Worm (Caenorhabditis elegans): ENCODE measurements around the gene fat-6.

The fat-6 gene

ce11 chrIV:11923074-11923473, 7.6 kb upstream of the fat-6 start, which contains the start of gene srlf-31:
srlf-31 (minus strand) TSS chrIV:11923174.
- TF ChIP-seq tab-1 (GFP tag; IDR thresholded peaks at IDR 0.05) (no peak), cog-1 (tag; optimal IDR thresholded peaks at IDR 0.05) (no peak), flt-1 (GFP tag; IDR thresholded peaks at IDR 0.05) (no peak), klf-2 (GFP tag; conservative IDR thresholded peaks at IDR 0.05) (no peak), ztf-23 (GFP tag; IDR thresholded peaks at IDR 0.05) (no peak), T22C8.4 (GFP tag; IDR thresholded peaks at IDR 0.05) (no peak), ref-1 (GFP tag; conservative IDR thresholded peaks at IDR 0.05) (no peak), med-1 (GFP tag; optimal IDR thresholded peaks at IDR 0.05; ENCODE audit: insufficient read depth) (no peak), ztf-29 (GFP tag; IDR thresholded peaks at IDR 0.05) (no peak)

ce11 chrIV:11922011-11922410, 6.5 kb upstream of the fat-6 start, which contains the start of gene ZK822.1:
ZK822.1 (minus strand) TSS chrIV:11922131.
- no peak for TF ChIP-seq T22C8.4 (GFP tag; IDR thresholded peaks at IDR 0.05)
- TF ChIP-seq cog-1 (tag; optimal IDR thresholded peaks at IDR 0.05): no peak
- TF ChIP-seq flt-1 (GFP tag; IDR thresholded peaks at IDR 0.05): no peak
- TF ChIP-seq med-1 (GFP tag; optimal IDR thresholded peaks at IDR 0.05; ENCODE audit: insufficient read depth): no peak
- no peak for TF ChIP-seq ref-1 (GFP tag; conservative IDR thresholded peaks at IDR 0.05)
- TF ChIP-seq ztf-23 (GFP tag; IDR thresholded peaks at IDR 0.05): no peak
- TF ChIP-seq klf-2 (GFP tag; conservative IDR thresholded peaks at IDR 0.05): no peak
- no peak for TF ChIP-seq tab-1 (GFP tag; IDR thresholded peaks at IDR 0.05)
- TF ChIP-seq ztf-29 (GFP tag; IDR thresholded peaks at IDR 0.05): no peak

ce11 chrIV:11919067-11919466, 3.6 kb upstream of the fat-6 start:
- TF ChIP-seq cog-1 (tag; optimal IDR thresholded peaks at IDR 0.05) (no peak), klf-2 (GFP tag; conservative IDR thresholded peaks at IDR 0.05) (no peak), ztf-29 (GFP tag; IDR thresholded peaks at IDR 0.05) (no peak), ref-1 (GFP tag; conservative IDR thresholded peaks at IDR 0.05) (no peak), flt-1 (GFP tag; IDR thresholded peaks at IDR 0.05) (no peak)

ce11 chrIV:11917886-11918285, 2.4 kb upstream of the fat-6 start:
- TF ChIP-seq cog-1 (tag; optimal IDR thresholded peaks at IDR 0.05) (no peak), ref-1 (GFP tag; conservative IDR thresholded peaks at IDR 0.05) (no peak), T22C8.4 (GFP tag; IDR thresholded peaks at IDR 0.05) (no peak), med-1 (GFP tag; optimal IDR thresholded peaks at IDR 0.05; ENCODE audit: insufficient read depth) (no peak), tab-1 (GFP tag; IDR thresholded peaks at IDR 0.05) (no peak), klf-2 (GFP tag; conservative IDR thresholded peaks at IDR 0.05) (no peak), ztf-23 (GFP tag; IDR thresholded peaks at IDR 0.05) (no peak), flt-1 (GFP tag; IDR thresholded peaks at IDR 0.05) (no peak), ztf-29 (GFP tag; IDR thresholded peaks at IDR 0.05) (no peak)

- TF ChIP-seq klf-2 (GFP tag; conservative IDR thresholded peaks at IDR 0.05): no peak
- no peak for TF ChIP-seq flt-1 (GFP tag; IDR thresholded peaks at IDR 0.05)
- no peak for TF ChIP-seq cog-1 (tag; optimal IDR thresholded peaks at IDR 0.05)
- TF ChIP-seq med-1 (GFP tag; optimal IDR thresholded peaks at IDR 0.05; ENCODE audit: insufficient read depth): no peak
- TF ChIP-seq T22C8.4 (GFP tag; IDR thresholded peaks at IDR 0.05): no peak
- no peak for TF ChIP-seq ref-1 (GFP tag; conservative IDR thresholded peaks at IDR 0.05)
- no peak for TF ChIP-seq ztf-23 (GFP tag; IDR thresholded peaks at IDR 0.05)
- TF ChIP-seq ztf-29 (GFP tag; IDR thresholded peaks at IDR 0.05): no peak
- TF ChIP-seq tab-1 (GFP tag; IDR thresholded peaks at IDR 0.05): no peak
Measured at ce11 chrIV:11916907-11917306, 1.4 kb upstream of the fat-6 start, which contains the start of gene ZK822.10. ZK822.10 (plus strand) TSS chrIV:11917137.

ce11 chrIV:11915768-11916453, 424 bp upstream of the fat-6 start, which contains the start of gene ZK822.9:
ZK822.9 (plus strand) TSS chrIV:11915947.
- TF ChIP-seq ref-1 (GFP tag; conservative IDR thresholded peaks at IDR 0.05) (no peak), flt-1 (GFP tag; IDR thresholded peaks at IDR 0.05) (no peak), T22C8.4 (GFP tag; IDR thresholded peaks at IDR 0.05) (no peak), klf-2 (GFP tag; conservative IDR thresholded peaks at IDR 0.05) (no peak), ztf-23 (GFP tag; IDR thresholded peaks at IDR 0.05) (no peak), cog-1 (tag; optimal IDR thresholded peaks at IDR 0.05) (no peak), tab-1 (GFP tag; IDR thresholded peaks at IDR 0.05) (no peak), ztf-29 (GFP tag; IDR thresholded peaks at IDR 0.05) (no peak), med-1 (GFP tag; optimal IDR thresholded peaks at IDR 0.05; ENCODE audit: insufficient read depth) (no peak)

- TF ChIP-seq ref-1 (GFP tag; conservative IDR thresholded peaks at IDR 0.05) (no peak), med-1 (GFP tag; optimal IDR thresholded peaks at IDR 0.05; ENCODE audit: insufficient read depth) (no peak), klf-2 (GFP tag; conservative IDR thresholded peaks at IDR 0.05) (no peak), T22C8.4 (GFP tag; IDR thresholded peaks at IDR 0.05) (no peak), flt-1 (GFP tag; IDR thresholded peaks at IDR 0.05) (no peak), tab-1 (GFP tag; IDR thresholded peaks at IDR 0.05) (no peak), ztf-29 (GFP tag; IDR thresholded peaks at IDR 0.05) (no peak), ztf-23 (GFP tag; IDR thresholded peaks at IDR 0.05) (no peak), cog-1 (tag; optimal IDR thresholded peaks at IDR 0.05) (no peak)
Measured at ce11 chrIV:11914260-11914836, 1.1 kb downstream of the fat-6 start.

DNA sequence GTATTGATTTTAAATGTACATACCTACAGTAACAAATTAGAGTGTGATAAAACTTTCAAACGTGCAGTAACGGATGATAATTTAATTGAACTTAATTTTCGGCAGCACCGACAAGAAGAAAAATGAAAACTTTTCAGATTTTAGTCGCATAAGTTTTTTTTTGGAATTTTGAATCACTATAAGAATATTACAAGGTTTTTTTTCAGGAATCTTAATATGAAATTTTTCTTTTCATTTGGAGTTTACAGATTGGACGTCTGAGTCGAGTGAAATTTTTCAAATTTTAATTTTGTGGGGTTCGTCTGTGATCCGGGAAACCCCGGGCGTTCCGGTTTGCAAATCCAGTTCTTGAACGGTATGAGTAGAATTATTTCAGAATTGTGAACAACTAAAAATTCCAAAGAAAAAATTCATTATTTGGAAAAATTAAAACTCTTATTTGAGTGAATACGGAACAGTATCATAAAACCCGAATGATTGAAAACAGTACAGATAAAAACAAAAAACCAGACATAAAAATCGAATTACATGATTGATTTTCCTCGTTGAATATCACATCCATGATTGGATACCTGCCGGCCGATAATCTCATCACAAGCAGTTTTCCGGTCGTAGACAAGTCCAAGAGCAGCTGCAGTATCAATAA, 2.1 kb downstream of the fat-6 start:
- TF ChIP-seq ref-1 (GFP tag; conservative IDR thresholded peaks at IDR 0.05) (no peak), flt-1 (GFP tag; IDR thresholded peaks at IDR 0.05) (no peak), ztf-29 (GFP tag; IDR thresholded peaks at IDR 0.05) (no peak), med-1 (GFP tag; optimal IDR thresholded peaks at IDR 0.05; ENCODE audit: insufficient read depth) (no peak), klf-2 (GFP tag; conservative IDR thresholded peaks at IDR 0.05) (no peak), cog-1 (tag; optimal IDR thresholded peaks at IDR 0.05) (no peak), ztf-23 (GFP tag; IDR thresholded peaks at IDR 0.05) (no peak), tab-1 (GFP tag; IDR thresholded peaks at IDR 0.05) (no peak), T22C8.4 (GFP tag; IDR thresholded peaks at IDR 0.05) (no peak)

DNA sequence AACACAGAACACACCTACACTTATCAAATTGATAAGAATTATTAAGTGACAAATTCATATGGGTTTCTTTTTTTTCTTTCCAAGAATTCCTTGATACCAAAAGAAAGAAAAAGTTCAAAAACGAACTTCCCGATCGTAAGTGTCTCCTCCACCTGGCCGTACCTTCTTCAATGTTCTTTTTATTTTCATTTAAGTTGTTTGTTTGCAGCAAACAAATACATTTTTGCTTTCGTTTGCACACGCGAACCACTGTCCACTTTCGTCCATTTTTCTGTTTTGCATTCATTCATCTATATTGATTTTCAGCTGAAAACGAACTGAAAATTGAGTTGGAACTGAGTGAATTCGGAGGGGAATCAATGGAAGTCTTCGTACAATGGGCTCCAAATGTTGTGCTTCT, 3.8 kb downstream of the fat-6 start, which contains the start of gene VZK822L.2:
TSS of gene VZK822L.2 (plus strand) at position 301 of the 400 bp plus-strand sequence.
- TF ChIP-seq med-1 (GFP tag; optimal IDR thresholded peaks at IDR 0.05; ENCODE audit: insufficient read depth): no peak
- no peak for TF ChIP-seq ref-1 (GFP tag; conservative IDR thresholded peaks at IDR 0.05)
- no peak for TF ChIP-seq klf-2 (GFP tag; conservative IDR thresholded peaks at IDR 0.05)
- TF ChIP-seq ztf-29 (GFP tag; IDR thresholded peaks at IDR 0.05): no peak
- TF ChIP-seq tab-1 (GFP tag; IDR thresholded peaks at IDR 0.05): no peak
